Fruit fly (Drosophila melanogaster): Measurements from ENCODE around the gene fig.
A peak's percentile ranks its signal among the peaks of the same experiment; 100 is the strongest.

fig gene

dm6 chr3R:29770930-29771329 lies 9.3 kb downstream of the fig start:
- TF ChIP-seq pan (optimal IDR thresholded peaks at IDR 0.05) (no peak), OdsH (GFP tag; optimal IDR thresholded peaks at IDR 0.05) (no peak), CG9705 (GFP tag; optimal IDR thresholded peaks at IDR 0.05) (no peak), ey (GFP tag; optimal IDR thresholded peaks at IDR 0.05) (no peak), br (GFP tag; optimal IDR thresholded peaks at IDR 0.05) (no peak), Sp1 (GFP tag; optimal IDR thresholded peaks at IDR 0.05) (no peak), dl (GFP tag; optimal IDR thresholded peaks at IDR 0.05; ENCODE audit: insufficient read depth in 1 of 2, partially characterized antibody in 2 of 2) (no peak)

dm6 chr3R:29767236-29767635 lies 13.0 kb downstream of the fig start:
- TF ChIP-seq Dfd (GFP tag; optimal IDR thresholded peaks at IDR 0.05): peak; percentile 91
- TF ChIP-seq Abd-B (GFP tag; optimal IDR thresholded peaks at IDR 0.05): no peak
- no peak for TF ChIP-seq rgr (GFP tag; optimal IDR thresholded peaks at IDR 0.05)
- TF ChIP-seq dl (GFP tag; optimal IDR thresholded peaks at IDR 0.05; ENCODE audit: insufficient read depth in 1 of 2, partially characterized antibody in 2 of 2): no peak
- no peak for TF ChIP-seq brk (GFP tag; optimal IDR thresholded peaks at IDR 0.05)

- peak; percentile 58 for TF ChIP-seq CrebA (GFP tag; optimal IDR thresholded peaks at IDR 0.05; ENCODE audit: borderline replicate concordance)
- no peak for TF ChIP-seq jim (GFP tag; optimal IDR thresholded peaks at IDR 0.05)
- TF ChIP-seq psq (GFP tag; optimal IDR thresholded peaks at IDR 0.05): peak; percentile 29
- peak; percentile 16 for TF ChIP-seq br (GFP tag; optimal IDR thresholded peaks at IDR 0.05)
- TF ChIP-seq Hnf4 (GFP tag; optimal IDR thresholded peaks at IDR 0.05): no peak
- peak; percentile 32 for TF ChIP-seq h (GFP tag; optimal IDR thresholded peaks at IDR 0.05)
- peak; percentile 6 for TF ChIP-seq Vsx2 (GFP tag; optimal IDR thresholded peaks at IDR 0.05; ENCODE audit: partially characterized antibody)
- no peak for TF ChIP-seq fru (GFP tag; optimal IDR thresholded peaks at IDR 0.05)
- TF ChIP-seq Jra (GFP tag; optimal IDR thresholded peaks at IDR 0.05): peak; percentile 15
- no peak for TF ChIP-seq lola (GFP tag; optimal IDR thresholded peaks at IDR 0.05)
- TF ChIP-seq sv (GFP tag; optimal IDR thresholded peaks at IDR 0.05): no peak
- no peak for TF ChIP-seq HLH106 (tag; optimal IDR thresholded peaks at IDR 0.05)
- peak; percentile 63 for TF ChIP-seq pan (optimal IDR thresholded peaks at IDR 0.05)
- peak; percentile 31 for TF ChIP-seq Dif (GFP tag; optimal IDR thresholded peaks at IDR 0.05; ENCODE audit: partially characterized antibody)
- TF ChIP-seq brk (GFP tag; optimal IDR thresholded peaks at IDR 0.05): no peak
- TF ChIP-seq Rel (GFP tag; optimal IDR thresholded peaks at IDR 0.05): no peak
- TF ChIP-seq Rel (tag; optimal IDR thresholded peaks at IDR 0.05): peak; percentile 84
- peak; percentile 38 for TF ChIP-seq Sp1 (GFP tag; optimal IDR thresholded peaks at IDR 0.05)
- TF ChIP-seq CG9705 (GFP tag; optimal IDR thresholded peaks at IDR 0.05): no peak
Measured at dm6 chr3R:29765267-29766095, 14.8 kb downstream of the fig start, which contains the start of gene kay. TSS of gene kay (plus strand) at chr3R:29765995.

- no peak for TF ChIP-seq Hr83 (GFP tag; optimal IDR thresholded peaks at IDR 0.05; ENCODE audit: poor library complexity, severe bottlenecking)
- TF ChIP-seq Rel (GFP tag; optimal IDR thresholded peaks at IDR 0.05): no peak
- peak; percentile 28 for TF ChIP-seq Rel (tag; optimal IDR thresholded peaks at IDR 0.05)
- TF ChIP-seq pan (optimal IDR thresholded peaks at IDR 0.05): no peak
- TF ChIP-seq OdsH (GFP tag; optimal IDR thresholded peaks at IDR 0.05): no peak
- no peak for TF ChIP-seq CG32264 (GFP tag; optimal IDR thresholded peaks at IDR 0.05)
- TF ChIP-seq HLH106 (tag; optimal IDR thresholded peaks at IDR 0.05): no peak
- peak; percentile 3 for TF ChIP-seq woc (GFP tag; optimal IDR thresholded peaks at IDR 0.05)
- no peak for TF ChIP-seq Sp1 (GFP tag; optimal IDR thresholded peaks at IDR 0.05)
- no peak for TF ChIP-seq N (GFP tag; optimal IDR thresholded peaks at IDR 0.05)
- TF ChIP-seq dsf (GFP tag; optimal IDR thresholded peaks at IDR 0.05; ENCODE audit: borderline replicate concordance): no peak
- TF ChIP-seq sv (GFP tag; optimal IDR thresholded peaks at IDR 0.05): no peak
- no peak for TF ChIP-seq h (GFP tag; optimal IDR thresholded peaks at IDR 0.05)
- no peak for TF ChIP-seq psq (GFP tag; optimal IDR thresholded peaks at IDR 0.05)
- TF ChIP-seq CG9705 (GFP tag; optimal IDR thresholded peaks at IDR 0.05): no peak
- no peak for TF ChIP-seq dmrt93B (GFP tag; optimal IDR thresholded peaks at IDR 0.05)
- TF ChIP-seq rgr (GFP tag; optimal IDR thresholded peaks at IDR 0.05): no peak
- TF ChIP-seq jim (GFP tag; optimal IDR thresholded peaks at IDR 0.05): no peak
- TF ChIP-seq tai (GFP tag; optimal IDR thresholded peaks at IDR 0.05): no peak
- TF ChIP-seq br (GFP tag; optimal IDR thresholded peaks at IDR 0.05): no peak
- peak in 1 of 2 experiments; percentile 19 for TF ChIP-seq dl (GFP tag; optimal IDR thresholded peaks at IDR 0.05; ENCODE audit: insufficient read depth in 1 of 2, partially characterized antibody in 2 of 2)
- TF ChIP-seq ey (GFP tag; optimal IDR thresholded peaks at IDR 0.05): no peak
- no peak for TF ChIP-seq Mio (GFP tag; optimal IDR thresholded peaks at IDR 0.05)
- TF ChIP-seq Dfd (GFP tag; optimal IDR thresholded peaks at IDR 0.05): no peak
- no peak for TF ChIP-seq sage (GFP tag; optimal IDR thresholded peaks at IDR 0.05)
- no peak for TF ChIP-seq Jra (GFP tag; optimal IDR thresholded peaks at IDR 0.05)
- TF ChIP-seq brk (GFP tag; optimal IDR thresholded peaks at IDR 0.05): no peak
- no peak for TF ChIP-seq Abd-B (GFP tag; optimal IDR thresholded peaks at IDR 0.05)
- TF ChIP-seq Myc (optimal IDR thresholded peaks at IDR 0.05): peak; percentile 36
- no peak for TF ChIP-seq GATAd (GFP tag; optimal IDR thresholded peaks at IDR 0.05)
- TF ChIP-seq usp (GFP tag; optimal IDR thresholded peaks at IDR 0.05): no peak
- no peak for TF ChIP-seq CrebA (GFP tag; optimal IDR thresholded peaks at IDR 0.05; ENCODE audit: borderline replicate concordance)
- TF ChIP-seq fru (GFP tag; optimal IDR thresholded peaks at IDR 0.05): no peak
Measured at dm6 chr3R:29764249-29765042, 15.8 kb downstream of the fig start.

Measured in whole organism, wandering third instar larva.